Worm (Caenorhabditis elegans) whole organism, early embryonic: Measurements from ENCODE around the gene T02B11.6.
A peak's percentile ranks its signal among the peaks of the same experiment; 100 is the strongest.
"Not testable (repeated sequence)": the region's sequence is repeated elsewhere in the genome, so short reads cannot be mapped to it uniquely, and the experiment has no call there.

Source experiments
- B0310.2 ChIP-seq: sonication (generic microtip); optimal IDR thresholded peaks from 2 replicates; lab custom pipeline; 2016; ENCODE audit warnings: mild to moderate bottlenecking, missing genetic modification characterization, missing compliant biosample characterization
- F13C5.2 ChIP-seq: sonication (generic microtip); optimal IDR thresholded peaks from 2 replicates; lab custom pipeline; 2017; ENCODE audit warnings: mild to moderate bottlenecking, missing genetic modification characterization, inconsistent platforms, missing compliant biosample characterization
- aly-1 ChIP-seq: sonication (generic microtip); optimal IDR thresholded peaks from 2 replicates; lab custom pipeline; 2016; ENCODE audit warnings: missing genetic modification characterization, missing compliant biosample characterization
- ama-1 ChIP-seq: fragments of 150-350 bp; optimal IDR thresholded peaks from 2 replicates; lab custom pipeline; 2014
- ceh-13 ChIP-seq: fragments of 200-800 bp; sonication (Bioruptor generic); optimal IDR thresholded peaks from 2 replicates; lab custom pipeline; 2018; ENCODE audit warnings: mild to moderate bottlenecking, missing genetic modification characterization, missing compliant biosample characterization
- ceh-36 ChIP-seq: sonication (generic microtip); optimal IDR thresholded peaks from 2 replicates; lab custom pipeline; 2016; ENCODE audit warnings: missing genetic modification characterization, inconsistent platforms, missing compliant biosample characterization
- ets-7 ChIP-seq: sonication (generic microtip); optimal IDR thresholded peaks from 2 replicates; lab custom pipeline; 2016; ENCODE audit warnings: missing genotype, missing genetic modification characterization, missing compliant biosample characterization
- flt-1 ChIP-seq: fragments of 200-800 bp; sonication (Bioruptor generic); IDR thresholded peaks from 2 replicates; pipeline ENCODE4 v1.3.6; 2022; ENCODE audit warnings: missing genetic modification characterization, missing compliant biosample characterization
- hmbx-1 ChIP-seq: sonication (generic microtip); optimal IDR thresholded peaks from 2 replicates; lab custom pipeline; 2016; ENCODE audit warnings: mild to moderate bottlenecking, missing genetic modification characterization, missing compliant biosample characterization
- hmg-4 ChIP-seq: fragments of 200-800 bp; sonication (Bioruptor generic); optimal IDR thresholded peaks from 2 replicates; lab custom pipeline; 2018; ENCODE audit warnings: mild to moderate bottlenecking, missing genetic modification characterization, missing compliant biosample characterization
- hnd-1 ChIP-seq: sonication (generic microtip); optimal IDR thresholded peaks from 2 replicates; lab custom pipeline; 2016; ENCODE audit warnings: missing genetic modification characterization, missing compliant biosample characterization
- pes-1 ChIP-seq: fragments of 200-800 bp; sonication (Bioruptor generic); IDR thresholded peaks from 2 replicates; pipeline ENCODE4 v1.3.6; 2022; ENCODE audit warnings: missing genetic modification reagents, missing genetic modification characterization, missing compliant biosample characterization
- scrt-1 ChIP-seq: fragments of 200-800 bp; sonication (Bioruptor generic); IDR thresholded peaks from 2 replicates; pipeline ENCODE4 v1.3.6; 2022; ENCODE audit warnings: missing genetic modification characterization, missing compliant biosample characterization
- sea-1 ChIP-seq: fragments of 200-800 bp; sonication (Bioruptor generic); conservative IDR thresholded peaks from 2 replicates; pipeline ENCODE4 v1.3.6; 2022; ENCODE audit warnings: missing genetic modification characterization, missing compliant biosample characterization
- tbx-11 ChIP-seq: fragments of 200-800 bp; sonication (Bioruptor generic); IDR thresholded peaks from 2 replicates; pipeline ENCODE4 v1.3.6; 2022; ENCODE audit warnings: missing genetic modification characterization, missing compliant biosample characterization
- tbx-37 ChIP-seq: fragments of 200-800 bp; sonication (Bioruptor generic); conservative IDR thresholded peaks from 2 replicates; pipeline ENCODE4 v1.3.6; 2022; ENCODE audit warnings: missing genetic modification reagents, missing genetic modification characterization, missing compliant biosample characterization
- tra-4 ChIP-seq: sonication (generic microtip); optimal IDR thresholded peaks from 2 replicates; lab custom pipeline; 2017; ENCODE audit warnings: missing genetic modification characterization, missing compliant biosample characterization

Gene T02B11.6

DNA sequence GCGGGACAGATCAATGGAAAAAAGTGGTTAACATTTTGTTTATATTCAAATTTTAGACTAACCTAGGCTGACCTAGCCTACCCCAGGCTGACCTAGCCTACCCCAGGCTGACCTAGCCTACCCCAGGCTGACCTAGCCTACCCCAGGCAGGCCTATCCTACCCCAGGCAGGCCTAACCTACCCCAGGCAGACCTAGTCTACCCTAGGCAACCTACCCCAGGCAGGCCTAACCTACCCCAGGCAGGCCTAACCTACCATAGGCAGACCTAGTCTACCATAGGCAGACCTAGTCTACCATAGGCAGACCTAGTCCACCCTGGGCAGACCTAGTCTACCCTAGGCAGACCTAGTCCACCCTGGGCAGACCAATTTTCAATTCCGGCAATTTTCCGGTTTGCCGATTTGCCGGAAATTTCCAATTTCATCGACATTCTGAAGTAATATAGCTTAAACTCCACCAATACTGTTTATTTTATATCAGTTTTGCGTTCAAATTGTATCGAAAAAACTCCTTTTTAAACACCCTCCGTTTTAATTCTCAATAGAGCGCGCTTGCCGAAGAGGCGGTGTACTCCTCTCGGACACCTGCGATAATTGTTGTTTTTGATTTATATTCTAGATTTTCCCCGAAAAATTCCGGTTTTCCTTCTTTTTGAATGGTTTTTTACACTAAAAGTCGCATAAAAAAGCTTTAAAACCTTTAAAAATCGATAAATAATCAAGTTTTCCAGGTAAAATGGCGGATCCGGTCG, 15.3 kb upstream of the T02B11.6 start, which contains the start of gene trm-2A:
Gene trm-2A (plus strand): TSS at position 732 of the 752 bp plus-strand sequence.
- peak; percentile 62 for TF ChIP-seq F13C5.2 (tag; lab: Kevin White, UChicago)
- TF ChIP-seq ceh-13 (GFP tag; lab: Kevin White, UChicago): no peak

DNA sequence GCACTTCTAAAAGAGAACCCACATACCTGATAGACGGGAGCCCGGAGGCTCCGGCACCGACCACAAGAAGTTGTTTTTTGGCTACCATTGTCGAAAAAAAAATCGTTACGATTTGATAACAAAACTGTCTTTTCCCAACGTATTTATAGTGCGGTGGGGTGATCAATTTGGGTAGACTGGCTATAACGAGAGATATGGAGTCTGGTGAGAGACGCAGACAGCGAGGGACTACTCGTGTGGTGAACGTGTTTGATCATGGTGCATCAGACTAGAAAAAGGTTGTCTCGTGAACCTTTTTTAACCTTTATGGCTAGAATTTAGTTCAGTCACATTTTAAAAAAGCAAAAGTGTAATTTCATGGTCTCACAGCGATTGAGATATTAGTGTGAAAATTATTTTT, 14.3 kb upstream of the T02B11.6 start, which contains the start of gene fmo-5:
Gene fmo-5 (minus strand): TSS at position 206 of the 400 bp plus-strand sequence.
- TF ChIP-seq B0310.2 (tag; lab: Kevin White, UChicago): no peak
- no peak for TF ChIP-seq hnd-1 (tag; lab: Kevin White, UChicago)
- TF ChIP-seq hmbx-1 (tag; lab: Kevin White, UChicago): no peak
- TF ChIP-seq tra-4 (tag; lab: Kevin White, UChicago): no peak
- TF ChIP-seq scrt-1: no peak
- no peak for TF ChIP-seq sea-1 (GFP tag; lab: Robert Waterston, UW)
- TF ChIP-seq F13C5.2 (tag; lab: Kevin White, UChicago): no peak
- no peak for TF ChIP-seq aly-1
- TF ChIP-seq ama-1 (lab: Kevin White, UChicago): no peak
- TF ChIP-seq ets-7 (tag; lab: Kevin White, UChicago): no peak
- no peak for TF ChIP-seq flt-1
- TF ChIP-seq tbx-37 (GFP tag; lab: Robert Waterston, UW): no peak
- TF ChIP-seq ceh-36: no peak
- no peak for TF ChIP-seq hmg-4
- no peak for TF ChIP-seq ceh-13 (GFP tag; lab: Kevin White, UChicago)
- TF ChIP-seq tbx-11: no peak
- TF ChIP-seq pes-1 (GFP tag; lab: Robert Waterston, UW): no peak

DNA sequence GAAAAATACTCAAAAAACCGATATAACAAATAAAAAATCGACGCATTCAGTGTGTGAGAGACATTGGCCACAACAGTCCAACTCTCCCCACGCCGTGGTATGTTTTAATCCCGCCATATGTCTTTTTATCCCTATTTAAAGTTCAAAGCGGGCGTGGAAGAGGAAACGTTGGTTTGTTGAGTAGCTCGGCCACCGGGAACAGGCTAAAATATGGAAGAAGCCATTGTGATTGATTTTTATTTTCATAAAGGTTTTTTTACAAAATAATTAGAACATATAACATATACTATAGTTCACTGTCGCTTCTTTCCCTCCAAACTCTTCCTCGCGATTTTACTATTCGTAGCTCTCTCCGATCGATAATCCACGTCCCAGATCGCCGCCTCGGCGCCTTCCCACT, 10.0 kb upstream of the T02B11.6 start, which contains the start of gene nas-32:
Gene nas-32 (minus strand): TSS at position 101 of the 400 bp plus-strand sequence.
- TF ChIP-seq ama-1 (lab: Kevin White, UChicago) (no peak), tbx-11 (no peak), flt-1 (no peak), pes-1 (GFP tag; lab: Robert Waterston, UW) (no peak), ceh-13 (GFP tag; lab: Kevin White, UChicago) (no peak)

DNA sequence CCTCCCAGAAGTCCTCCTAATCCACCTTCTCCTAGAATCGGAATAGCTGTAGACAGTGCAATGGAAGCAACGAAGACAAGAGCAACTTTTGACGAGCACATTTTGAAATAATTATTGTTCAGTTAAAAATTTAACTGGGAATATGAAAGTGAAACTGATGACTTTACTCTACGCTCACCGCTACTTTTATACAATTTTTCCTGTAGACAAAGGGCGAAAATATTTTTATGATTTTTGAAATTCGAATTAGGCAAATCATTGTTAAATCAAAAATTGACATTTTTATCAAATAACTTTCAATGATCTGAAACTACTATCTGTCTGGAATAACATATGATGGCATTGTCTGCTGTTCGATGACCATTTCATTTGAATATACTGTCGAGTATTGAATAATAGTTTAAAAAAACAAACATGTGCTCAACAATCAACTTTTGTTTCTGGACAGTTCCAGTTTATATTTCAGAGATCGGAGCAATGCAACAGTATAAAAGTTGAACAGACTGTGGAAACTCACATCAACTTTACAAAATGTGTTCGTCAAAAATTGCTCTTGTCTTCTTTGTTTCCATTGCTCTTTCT, 4.4 kb upstream of the T02B11.6 start, which contains the start of the genes srlf-23 and srlf-20:
Gene srlf-23 (minus strand): TSS at position 101 of the 582 bp plus-strand sequence.
Gene srlf-20 (plus strand): TSS at position 532 of the 582 bp plus-strand sequence.
- TF ChIP-seq tbx-11: no peak
- no peak for TF ChIP-seq hmg-4
- TF ChIP-seq ama-1 (lab: Kevin White, UChicago): no peak
- no peak for TF ChIP-seq sea-1 (GFP tag; lab: Robert Waterston, UW)
- no peak for TF ChIP-seq flt-1
- TF ChIP-seq aly-1: no peak
- no peak for TF ChIP-seq ceh-13 (GFP tag; lab: Kevin White, UChicago)
- no peak for TF ChIP-seq F13C5.2 (tag; lab: Kevin White, UChicago)

DNA sequence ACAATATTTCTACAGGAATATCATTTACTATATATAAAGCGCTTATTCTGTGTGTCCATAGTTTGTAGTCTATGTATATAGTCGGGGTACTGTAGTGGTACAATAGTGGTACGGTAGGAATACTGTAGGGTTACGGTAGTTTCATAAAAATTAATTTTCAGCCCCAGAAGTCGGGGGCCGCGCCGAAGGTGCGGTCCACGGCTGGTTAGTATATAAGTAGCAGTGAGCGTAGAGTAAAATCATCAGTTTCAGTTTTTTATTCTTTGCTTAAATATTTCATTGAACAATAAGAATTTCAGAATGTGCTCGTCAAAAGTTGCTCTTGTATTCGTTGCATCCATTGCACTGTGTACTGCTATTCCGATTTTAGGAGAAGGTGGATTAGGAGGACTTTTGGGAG, 1.7 kb upstream of the T02B11.6 start, which contains the start of gene srlf-22:
Gene srlf-22 (plus strand): TSS at position 301 of the 400 bp plus-strand sequence.
- not testable (repeated sequence) for TF ChIP-seq ama-1 (lab: Kevin White, UChicago); sea-1 (GFP tag; lab: Robert Waterston, UW); hnd-1 (tag; lab: Kevin White, UChicago)

DNA sequence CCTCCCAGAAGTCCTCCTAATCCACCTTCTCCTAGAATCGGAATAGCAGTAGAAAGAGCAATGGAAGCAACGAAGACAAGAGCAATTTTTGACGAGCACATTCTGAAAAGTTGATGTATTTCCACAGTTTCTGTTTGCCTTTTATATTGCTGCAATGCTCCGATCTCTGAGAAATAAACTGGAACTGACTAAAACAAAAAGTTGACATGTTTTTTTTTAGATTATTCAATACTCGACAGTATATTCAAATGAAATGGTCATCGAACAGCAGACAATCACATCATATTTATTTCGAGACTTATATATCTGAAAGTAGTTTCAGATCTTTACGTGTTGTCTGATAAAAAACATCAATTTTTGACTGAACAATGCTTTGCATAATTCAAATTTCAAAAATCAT, 1.3 kb upstream of the T02B11.6 start, which contains the start of gene srlf-21:
Gene srlf-21 (minus strand): TSS at position 101 of the 400 bp plus-strand sequence.
- TF ChIP-seq sea-1 (GFP tag; lab: Robert Waterston, UW): no peak
- no peak for TF ChIP-seq ceh-13 (GFP tag; lab: Kevin White, UChicago)
- no peak for TF ChIP-seq tbx-11
- TF ChIP-seq hmbx-1 (tag; lab: Kevin White, UChicago): no peak
- no peak for TF ChIP-seq aly-1
- no peak for TF ChIP-seq ets-7 (tag; lab: Kevin White, UChicago)
- no peak for TF ChIP-seq pes-1 (GFP tag; lab: Robert Waterston, UW)
- no peak for TF ChIP-seq hmg-4
- no peak for TF ChIP-seq scrt-1
- TF ChIP-seq hnd-1 (tag; lab: Kevin White, UChicago): no peak
- no peak for TF ChIP-seq B0310.2 (tag; lab: Kevin White, UChicago)
- TF ChIP-seq ceh-36: no peak
- no peak for TF ChIP-seq F13C5.2 (tag; lab: Kevin White, UChicago)
- no peak for TF ChIP-seq flt-1
- no peak for TF ChIP-seq ama-1 (lab: Kevin White, UChicago)
- no peak for TF ChIP-seq tbx-37 (GFP tag; lab: Robert Waterston, UW)
- TF ChIP-seq tra-4 (tag; lab: Kevin White, UChicago): no peak

DNA sequence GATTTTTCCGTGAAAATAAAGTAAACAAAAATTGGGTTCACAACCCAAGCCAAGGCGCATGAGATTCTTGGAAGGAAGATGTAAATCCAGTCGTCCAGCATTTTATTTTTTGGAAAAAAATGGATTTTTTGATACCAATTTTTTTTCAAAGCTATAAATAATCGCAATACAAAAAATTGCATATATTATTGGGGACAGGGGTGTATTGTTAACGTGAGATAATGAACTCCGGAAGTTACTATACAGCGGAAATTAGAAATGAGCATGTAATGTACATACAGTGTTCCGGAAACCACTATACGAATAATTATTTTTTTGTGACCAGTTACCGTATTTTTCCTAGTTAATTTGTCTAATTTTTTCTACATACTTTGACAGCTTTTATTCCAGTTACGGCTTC, 4.8 kb downstream of the T02B11.6 start, which contains the start of gene srj-38:
Gene srj-38 (minus strand): TSS at position 101 of the 400 bp plus-strand sequence.
- no peak for TF ChIP-seq pes-1 (GFP tag; lab: Robert Waterston, UW)
- no peak for TF ChIP-seq ets-7 (tag; lab: Kevin White, UChicago)
- TF ChIP-seq hmbx-1 (tag; lab: Kevin White, UChicago): no peak
- TF ChIP-seq ceh-13 (GFP tag; lab: Kevin White, UChicago): no peak
- no peak for TF ChIP-seq flt-1
- TF ChIP-seq scrt-1: no peak
- TF ChIP-seq tbx-11: no peak
- no peak for TF ChIP-seq hnd-1 (tag; lab: Kevin White, UChicago)
- no peak for TF ChIP-seq F13C5.2 (tag; lab: Kevin White, UChicago)
- no peak for TF ChIP-seq tra-4 (tag; lab: Kevin White, UChicago)
- no peak for TF ChIP-seq tbx-37 (GFP tag; lab: Robert Waterston, UW)
- no peak for TF ChIP-seq sea-1 (GFP tag; lab: Robert Waterston, UW)
